Worm (Caenorhabditis elegans) whole organism, L1 larva: ENCODE measurements around the gene R10H10.4.
A peak's percentile ranks its signal among the peaks of the same experiment; 100 is the strongest.

Experiments used
- C16A3.4 ChIP-seq: fragments of 150-350 bp; optimal IDR thresholded peaks from 2 replicates; lab custom pipeline; 2014; ENCODE audit warnings: missing biosample characterization, missing genetic modification characterization
- F16B12.6 ChIP-seq: fragments of 150-350 bp; optimal IDR thresholded peaks from 2 replicates; lab custom pipeline; 2014; ENCODE audit warnings: missing biosample characterization, missing genetic modification characterization
- Y116A8C.19 ChIP-seq: sonication (generic microtip); optimal IDR thresholded peaks from 2 replicates; lab custom pipeline; 2016; ENCODE audit warnings: missing compliant biosample characterization, missing genetic modification characterization, borderline replicate concordance
- aha-1 ChIP-seq: fragments of 150-350 bp; optimal IDR thresholded peaks from 2 replicates; lab custom pipeline; 2014; ENCODE audit warnings: missing biosample characterization, missing genetic modification characterization
- blmp-1 ChIP-seq: fragments of 150-350 bp; optimal IDR thresholded peaks from 2 replicates; lab custom pipeline; 2014; ENCODE audit warnings: missing biosample characterization, missing genetic modification characterization
- ceh-8 ChIP-seq: fragments of 200-800 bp; sonication (Bioruptor generic); optimal IDR thresholded peaks from 2 replicates; lab custom pipeline; 2018; ENCODE audit warnings: mild to moderate bottlenecking, missing genetic modification characterization, moderate library complexity, missing compliant biosample characterization
- dsc-1 ChIP-seq: sonication (generic microtip); optimal IDR thresholded peaks from 2 replicates; lab custom pipeline; 2016; ENCODE audit warnings: mild to moderate bottlenecking, missing genetic modification characterization, missing compliant biosample characterization
- efl-1 ChIP-seq, 4 experiments: fragments of 150-350 bp; optimal IDR thresholded peaks in 3 of 4; peaks in 1 of 4; 1 replicate in 1 of 4; 2 replicates in 3 of 4; lab custom pipeline; 2014; ENCODE audit warnings: missing biosample characterization in 2 of 4, missing genetic modification characterization in 2 of 4, missing genetic modification reagents in 2 of 4
- elt-2 ChIP-seq: sonication (generic microtip); optimal IDR thresholded peaks from 2 replicates; lab custom pipeline; 2016; ENCODE audit warnings: missing genetic modification characterization, mild to moderate bottlenecking, inconsistent platforms, missing compliant biosample characterization, missing genetic modification reagents
- elt-3 ChIP-seq, 6 experiments: fragments of 150-350 bp in 1 of 6; sonication (generic microtip); optimal IDR thresholded peaks; 2 replicates each; lab custom pipeline; 2017 to 2018; ENCODE audit warnings: missing biosample characterization in 6 of 6, missing genetic modification characterization in 6 of 6, inconsistent platforms in 1 of 6
- fkh-8 ChIP-seq: sonication (generic microtip); optimal IDR thresholded peaks from 2 replicates; lab custom pipeline; 2016; ENCODE audit warnings: mild to moderate bottlenecking, missing genetic modification characterization, missing compliant biosample characterization
- fos-1 ChIP-seq: fragments of 150-350 bp; optimal IDR thresholded peaks from 2 replicates; lab custom pipeline; 2014; ENCODE audit warnings: missing biosample characterization, missing genetic modification characterization
- grh-1 ChIP-seq: fragments of 200-800 bp; sonication (Bioruptor generic); IDR thresholded peaks from 2 replicates; pipeline ENCODE4 v1.3.6; 2022; ENCODE audit warnings: missing genetic modification reagents, missing genetic modification characterization, missing compliant biosample characterization
- hlh-17 ChIP-seq: fragments of 200-800 bp; sonication (Bioruptor generic); optimal IDR thresholded peaks from 2 replicates; lab custom pipeline; 2018; ENCODE audit warnings: missing genetic modification characterization, mild to moderate bottlenecking, missing compliant biosample characterization, moderate library complexity, borderline replicate concordance
- hpl-2 ChIP-seq: fragments of 150-350 bp; optimal IDR thresholded peaks from 2 replicates; lab custom pipeline; 2014; ENCODE audit warnings: missing biosample characterization, missing genetic modification reagents, missing genetic modification characterization
- irx-1 ChIP-seq: sonication (generic microtip); optimal IDR thresholded peaks from 2 replicates; lab custom pipeline; 2016; ENCODE audit warnings: missing genetic modification characterization, missing compliant biosample characterization
- lin-13 ChIP-seq: fragments of 150-350 bp; optimal IDR thresholded peaks from 2 replicates; lab custom pipeline; 2014; ENCODE audit warnings: missing biosample characterization, missing genetic modification reagents, missing genetic modification characterization
- lin-14 ChIP-seq: fragments of 200-800 bp; sonication (Bioruptor generic); optimal IDR thresholded peaks from 2 replicates; lab custom pipeline; 2018; ENCODE audit warnings: mild to moderate bottlenecking, missing genetic modification characterization, moderate library complexity, missing compliant biosample characterization
- lin-39 ChIP-seq: fragments of 150-350 bp; optimal IDR thresholded peaks from 2 replicates; lab custom pipeline; 2014; ENCODE audit warnings: missing biosample characterization, missing genetic modification reagents, missing genetic modification characterization
- lsy-2 ChIP-seq, 2 experiments: fragments of 150-350 bp; optimal IDR thresholded peaks; 2 replicates each; lab custom pipeline; 2014; ENCODE audit warnings: missing biosample characterization in 2 of 2, missing genetic modification characterization in 2 of 2
- mep-1 ChIP-seq: fragments of 150-350 bp; optimal IDR thresholded peaks from 2 replicates; lab custom pipeline; 2014; ENCODE audit warnings: missing biosample characterization, missing genetic modification characterization
- nhr-19 ChIP-seq: fragments of 200-800 bp; sonication (Bioruptor generic); conservative IDR thresholded peaks from 2 replicates; pipeline ENCODE4 v1.3.6; 2022; ENCODE audit warnings: missing genetic modification characterization, missing compliant biosample characterization
- nhr-20 ChIP-seq: sonication (generic microtip); optimal IDR thresholded peaks from 2 replicates; lab custom pipeline; 2016; ENCODE audit warnings: mild to moderate bottlenecking, missing genetic modification characterization, missing compliant biosample characterization
- nhr-71 ChIP-seq: sonication (generic microtip); optimal IDR thresholded peaks from 2 replicates; lab custom pipeline; 2016; ENCODE audit warnings: mild to moderate bottlenecking, missing genetic modification characterization, moderate library complexity, missing compliant biosample characterization
- nhr-76 ChIP-seq: sonication (generic microtip); optimal IDR thresholded peaks from 2 replicates; lab custom pipeline; 2017; ENCODE audit warnings: missing biosample characterization, missing genetic modification characterization
- nhr-77 ChIP-seq: fragments of 150-350 bp; optimal IDR thresholded peaks from 2 replicates; lab custom pipeline; 2014; ENCODE audit warnings: missing biosample characterization, missing genetic modification characterization
- nhr-84 ChIP-seq: sonication (generic microtip); optimal IDR thresholded peaks from 2 replicates; lab custom pipeline; 2017; ENCODE audit warnings: missing biosample characterization, missing genetic modification characterization
- nhr-85 ChIP-seq: sonication (generic microtip); peaks from one replicate; lab custom pipeline; 2016; ENCODE audit warnings: missing genetic modification characterization, inconsistent platforms, missing compliant biosample characterization
- snu-23 ChIP-seq: sonication (generic microtip); optimal IDR thresholded peaks from 2 replicates; lab custom pipeline; 2016; ENCODE audit warnings: missing genetic modification characterization, missing compliant biosample characterization
- sup-37 ChIP-seq: fragments of 200-800 bp; sonication (Bioruptor generic); optimal IDR thresholded peaks from 2 replicates; lab custom pipeline; 2018; ENCODE audit warnings: mild to moderate bottlenecking, missing genetic modification characterization, missing compliant biosample characterization
- unc-30 ChIP-seq: sonication (generic microtip); optimal IDR thresholded peaks from 2 replicates; lab custom pipeline; 2017; ENCODE audit warnings: missing biosample characterization, missing genetic modification characterization
- unc-86 ChIP-seq: sonication (generic microtip); optimal IDR thresholded peaks from 2 replicates; lab custom pipeline; 2016; ENCODE audit warnings: missing genetic modification characterization, missing compliant biosample characterization
- vab-15 ChIP-seq: sonication (generic microtip); optimal IDR thresholded peaks from 2 replicates; lab custom pipeline; 2017; ENCODE audit warnings: missing genotype, mild to moderate bottlenecking, missing genetic modification characterization, missing compliant biosample characterization
- xbp-1 ChIP-seq: sonication (generic microtip); optimal IDR thresholded peaks from 2 replicates; lab custom pipeline; 2016; ENCODE audit warnings: missing genetic modification characterization, missing compliant biosample characterization
- ztf-4 ChIP-seq: fragments of 150-350 bp; optimal IDR thresholded peaks from 2 replicates; lab custom pipeline; 2014; ENCODE audit warnings: missing biosample characterization, missing genetic modification characterization

The R10H10.4 gene

DNA sequence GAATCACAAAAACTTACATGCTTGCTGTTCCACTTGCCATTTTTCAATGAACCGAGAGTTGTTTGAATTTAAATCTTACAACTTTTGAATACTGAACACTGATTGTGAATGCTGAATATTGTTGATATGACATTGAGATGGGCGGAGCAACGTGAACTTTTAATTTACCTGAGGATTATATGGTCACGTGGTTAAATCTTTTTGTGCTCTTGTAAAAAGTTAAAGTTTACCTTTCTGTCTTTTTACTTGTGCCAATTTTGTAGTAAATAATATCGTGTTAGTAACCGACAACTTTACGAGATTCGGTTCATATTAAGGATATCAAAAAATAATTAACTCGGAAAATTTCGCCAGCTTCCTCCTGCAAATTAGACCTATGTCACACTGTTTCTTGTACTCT is 42.5 kb downstream of the R10H10.4 start, which contains the start of gene Y43C5B.2:
TSS of gene Y43C5B.2 (minus strand) at position 101 of the 400 bp plus-strand sequence.
- no peak for TF ChIP-seq hpl-2 (GFP tag; lab: Kevin White, UChicago)
- TF ChIP-seq lin-39 (tag; lab: Kevin White, UChicago) = no peak
- TF ChIP-seq ztf-4 = no peak
- no peak for TF ChIP-seq F16B12.6 (tag; lab: Kevin White, UChicago)
- no peak for TF ChIP-seq ceh-8 (GFP tag; lab: Kevin White, UChicago)
- no peak for TF ChIP-seq mep-1 (tag; lab: Kevin White, UChicago)
- no peak for TF ChIP-seq hlh-17
- TF ChIP-seq Y116A8C.19 (tag; lab: Kevin White, UChicago) = no peak
- no peak for TF ChIP-seq aha-1 (tag; lab: Kevin White, UChicago)
- TF ChIP-seq sup-37 (GFP tag; lab: Kevin White, UChicago) = no peak
- no peak for TF ChIP-seq nhr-76

ce11 chrIV:10349871-10350640 is 44.7 kb downstream of the R10H10.4 start, which contains the start of the genes unc-43 and Y43C5B.3:
TSS of gene unc-43 (minus strand) at chrIV:10350217.
TSS of gene Y43C5B.3 (plus strand) at chrIV:10350590.
- TF ChIP-seq nhr-76 = no peak
- TF ChIP-seq nhr-84 (tag; lab: Kevin White, UChicago) = no peak
- TF ChIP-seq grh-1 (GFP tag; lab: Robert Waterston, UW) = peak; percentile 56
- TF ChIP-seq nhr-77 (tag; lab: Kevin White, UChicago) = no peak
- TF ChIP-seq C16A3.4 (tag; lab: Kevin White, UChicago) = no peak
- TF ChIP-seq irx-1 = peak; percentile 10
- peak; percentile 3 for TF ChIP-seq nhr-71 (tag; lab: Kevin White, UChicago)
- TF ChIP-seq blmp-1 (tag; lab: Kevin White, UChicago) = peak; percentile 83
- no peak for TF ChIP-seq fkh-8 (tag; lab: Kevin White, UChicago)
- peak; percentile 83 for TF ChIP-seq nhr-85 (tag; lab: Kevin White, UChicago)
- TF ChIP-seq nhr-20 (tag; lab: Kevin White, UChicago) = peak; percentile 18
- no peak for TF ChIP-seq ztf-4
- TF ChIP-seq fos-1 (tag; lab: Kevin White, UChicago) = no peak
- TF ChIP-seq efl-1 (optimal IDR thresholded peaks at IDR 0.05; lab: Kevin White, UChicago) = no peak
- TF ChIP-seq efl-1 (GFP tag; optimal IDR thresholded peaks at IDR 0.05 in 1 of 2; lab: Kevin White, UChicago) = peak in 1 of 2 experiments; percentile 28
- TF ChIP-seq lin-13 (GFP tag; lab: Kevin White, UChicago) = no peak
- no peak for TF ChIP-seq xbp-1
- peak in 1 of 6 experiments; percentile 52 for TF ChIP-seq elt-3 (tag; optimal IDR thresholded peaks at IDR 0.05; lab: Kevin White, UChicago)
- TF ChIP-seq lin-39 (tag; lab: Kevin White, UChicago) = no peak
- peak; percentile 69 for TF ChIP-seq elt-2 (tag; lab: Kevin White, UChicago)
- no peak for TF ChIP-seq vab-15 (tag; lab: Kevin White, UChicago)
- no peak for TF ChIP-seq unc-30 (tag; lab: Kevin White, UChicago)
- no peak for TF ChIP-seq nhr-19 (GFP tag; lab: Robert Waterston, UW)
- TF ChIP-seq snu-23 (GFP tag; lab: Kevin White, UChicago) = peak; percentile 37

DNA sequence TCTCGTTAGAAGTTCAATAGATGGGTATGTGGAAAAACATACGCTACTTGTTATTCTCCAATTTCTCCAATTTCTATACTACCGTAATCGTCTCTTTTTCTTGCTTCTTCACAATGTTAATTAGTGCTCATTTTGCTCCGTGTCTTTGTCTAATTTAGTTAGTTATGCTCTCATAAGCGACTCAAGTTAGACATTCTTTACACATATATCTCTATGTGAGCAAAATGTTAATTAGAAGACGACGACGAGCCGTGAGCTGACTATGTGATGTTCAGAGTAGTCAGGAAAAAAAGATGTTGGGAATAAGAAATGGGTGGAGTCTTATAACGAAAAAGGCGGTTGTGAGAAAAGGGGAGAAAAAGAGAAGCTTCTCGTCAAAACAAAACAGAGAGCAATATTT is 47.2 kb downstream of the R10H10.4 start:
- peak; percentile 20 for TF ChIP-seq dsc-1
- TF ChIP-seq lin-14 (GFP tag; lab: Kevin White, UChicago) = peak; percentile 70
- TF ChIP-seq unc-30 (tag; lab: Kevin White, UChicago) = no peak
- peak in 1 of 2 experiments; percentile 43 for TF ChIP-seq lsy-2 (tag; optimal IDR thresholded peaks at IDR 0.05; lab: Kevin White, UChicago)
- TF ChIP-seq nhr-71 (tag; lab: Kevin White, UChicago) = no peak
- TF ChIP-seq unc-86 = peak; percentile 3
- no peak for TF ChIP-seq efl-1 (optimal IDR thresholded peaks at IDR 0.05; lab: Kevin White, UChicago)
- TF ChIP-seq efl-1 (GFP tag; optimal IDR thresholded peaks at IDR 0.05 in 1 of 2; lab: Kevin White, UChicago) = peak in 1 of 2 experiments; percentile 60
